Worm (Caenorhabditis elegans) whole organism, young adult: Measurements from ENCODE around the gene shw-1.

Experiments used
- D2030.7 ChIP-seq: fragments of 200-800 bp; sonication (Bioruptor generic); IDR thresholded peaks from 2 replicates; pipeline ENCODE4 v1.3.6; 2022; ENCODE audit warnings: missing genetic modification reagents, missing genetic modification characterization, missing compliant biosample characterization
- F22D6.2 ChIP-seq: sonication (generic microtip); optimal IDR thresholded peaks from 2 replicates; lab custom pipeline; 2016; ENCODE audit warnings: mild to moderate bottlenecking, missing genetic modification characterization, missing compliant biosample characterization
- F39B2.1 ChIP-seq: fragments of 200-800 bp; sonication (Bioruptor generic); IDR thresholded peaks from 2 replicates; pipeline ENCODE4 v1.3.6; 2022; ENCODE audit warnings: missing genetic modification reagents, missing genetic modification characterization, missing compliant biosample characterization
- K11D2.4 ChIP-seq: fragments of 200-800 bp; sonication (Bioruptor generic); IDR thresholded peaks from 2 replicates; pipeline ENCODE4 v1.3.6; 2022; ENCODE audit warnings: missing genetic modification reagents, missing genetic modification characterization, missing compliant biosample characterization
- Y95B8A.8 ChIP-seq: fragments of 200-800 bp; sonication (Bioruptor generic); IDR thresholded peaks from 2 replicates; pipeline ENCODE4 v1.3.6; 2022; ENCODE audit warnings: missing genetic modification reagents, missing genetic modification characterization, missing compliant biosample characterization
- ama-1 ChIP-seq, 3 experiments: fragments of 150-350 bp in 1 of 3; sonication (generic microtip) in 2 of 3; optimal IDR thresholded peaks; 2 replicates each; lab custom pipeline; 2014 to 2018; ENCODE audit warnings: missing biosample characterization in 2 of 3, missing genetic modification characterization in 2 of 3, missing genetic modification reagents in 2 of 3
- aptf-3 ChIP-seq: fragments of 200-800 bp; sonication (Bioruptor generic); IDR thresholded peaks from 2 replicates; pipeline ENCODE4 v1.3.6; 2022; ENCODE audit warnings: missing genetic modification characterization, missing compliant biosample characterization
- atf-7 ChIP-seq: sonication (generic microtip); optimal IDR thresholded peaks from 2 replicates; lab custom pipeline; 2017; ENCODE audit warnings: mild to moderate bottlenecking, missing genetic modification characterization, missing compliant biosample characterization
- bed-2 ChIP-seq: fragments of 200-800 bp; sonication (Bioruptor generic); IDR thresholded peaks from 2 replicates; pipeline ENCODE4 v1.3.6; 2022; ENCODE audit warnings: missing genetic modification reagents, missing genetic modification characterization, missing compliant biosample characterization
- ccch-3 ChIP-seq: fragments of 200-800 bp; sonication (Bioruptor generic); optimal IDR thresholded peaks from 2 replicates; lab custom pipeline; 2018; ENCODE audit warnings: mild to moderate bottlenecking, missing genetic modification characterization, missing compliant biosample characterization
- cebp-1 ChIP-seq, 2 experiments: fragments of 200-800 bp in 1 of 2; sonication (Bioruptor generic) in 1 of 2; sonication (generic microtip) in 1 of 2; IDR thresholded peaks in 1 of 2; optimal IDR thresholded peaks in 1 of 2; 2 replicates each; pipeline versions ENCODE4 v1.3.6 to Lab custom; 2017 to 2022; ENCODE audit warnings: missing compliant biosample characterization in 2 of 2, missing genetic modification characterization in 2 of 2, mild to moderate bottlenecking in 1 of 2, missing genetic modification reagents in 1 of 2, moderate library complexity in 1 of 2
- ceh-100 ChIP-seq: fragments of 200-800 bp; sonication (Bioruptor generic); IDR thresholded peaks from 2 replicates; pipeline ENCODE4 v1.3.6; 2022; ENCODE audit warnings: missing genetic modification reagents, missing genetic modification characterization, missing compliant biosample characterization
- ceh-91 ChIP-seq: fragments of 200-800 bp; sonication (Bioruptor generic); IDR thresholded peaks from 2 replicates; pipeline ENCODE4 v1.3.6; 2022; ENCODE audit warnings: missing genetic modification reagents, missing genetic modification characterization, missing compliant biosample characterization
- egl-18 ChIP-seq: fragments of 200-800 bp; sonication (Bioruptor generic); IDR thresholded peaks from 2 replicates; pipeline ENCODE4 v1.3.6; 2022; ENCODE audit warnings: missing genetic modification reagents, missing genetic modification characterization, missing compliant biosample characterization
- hlh-12 ChIP-seq: sonication (generic microtip); optimal IDR thresholded peaks from 2 replicates; lab custom pipeline; 2016; ENCODE audit warnings: missing genetic modification characterization, missing compliant biosample characterization
- hmg-1.2 ChIP-seq: fragments of 200-800 bp; sonication (Bioruptor generic); IDR thresholded peaks from 2 replicates; pipeline ENCODE4 v1.3.6; 2022; ENCODE audit warnings: missing genetic modification reagents, missing genetic modification characterization, missing compliant biosample characterization
- let-526 ChIP-seq: fragments of 200-800 bp; sonication (Bioruptor generic); IDR thresholded peaks from 2 replicates; pipeline ENCODE4 v1.3.6; 2022; ENCODE audit warnings: missing genetic modification reagents, missing genetic modification characterization, missing compliant biosample characterization
- lin-26 ChIP-seq: fragments of 200-800 bp; sonication (Bioruptor generic); IDR thresholded peaks from 2 replicates; pipeline ENCODE4 v1.3.6; 2022; ENCODE audit warnings: missing genetic modification reagents, missing genetic modification characterization, missing compliant biosample characterization
- lin-40 ChIP-seq: sonication (generic microtip); optimal IDR thresholded peaks from 2 replicates; lab custom pipeline; 2016; ENCODE audit warnings: missing genetic modification characterization, mild to moderate bottlenecking, missing compliant biosample characterization, missing genotype, missing genetic modification reagents
- lin-54 ChIP-seq: fragments of 200-800 bp; sonication (Bioruptor generic); optimal IDR thresholded peaks from 2 replicates; lab custom pipeline; 2018; ENCODE audit warnings: mild to moderate bottlenecking, missing genetic modification characterization, missing compliant biosample characterization
- lsy-27 ChIP-seq: sonication (generic microtip); optimal IDR thresholded peaks from 2 replicates; lab custom pipeline; 2017; ENCODE audit warnings: missing genetic modification characterization, mild to moderate bottlenecking, missing compliant biosample characterization, antibody characterized with exemption, missing genotype, borderline replicate concordance; ENCODE audit not compliant: insufficient read depth
- madf-3 ChIP-seq: fragments of 200-800 bp; sonication (Bioruptor generic); IDR thresholded peaks from 2 replicates; pipeline ENCODE4 v1.3.6; 2022; ENCODE audit warnings: missing genetic modification reagents, missing genetic modification characterization, missing compliant biosample characterization
- madf-6 ChIP-seq: fragments of 200-800 bp; sonication (Bioruptor generic); IDR thresholded peaks from 2 replicates; pipeline ENCODE4 v1.3.6; 2022; ENCODE audit warnings: missing genetic modification reagents, missing genetic modification characterization, missing compliant biosample characterization
- madf-8 ChIP-seq: fragments of 200-800 bp; sonication (Bioruptor generic); conservative IDR thresholded peaks from 2 replicates; pipeline ENCODE4 v1.3.6; 2022; ENCODE audit warnings: missing genetic modification reagents, missing genetic modification characterization, missing compliant biosample characterization
- mel-28 ChIP-seq: sonication (generic microtip); optimal IDR thresholded peaks from 2 replicates; lab custom pipeline; 2016; ENCODE audit warnings: borderline replicate concordance, mild to moderate bottlenecking, missing genetic modification characterization, missing compliant biosample characterization
- mes-4 ChIP-seq: sonication (generic microtip); optimal IDR thresholded peaks from 2 replicates; lab custom pipeline; 2016; ENCODE audit warnings: missing genotype, missing genetic modification characterization, missing compliant biosample characterization
- nfya-2 ChIP-seq: fragments of 200-800 bp; sonication (Bioruptor generic); IDR thresholded peaks from 2 replicates; pipeline ENCODE4 v1.3.6; 2022; ENCODE audit warnings: missing genetic modification reagents, missing genetic modification characterization, missing compliant biosample characterization
- nhr-120 ChIP-seq: fragments of 200-800 bp; sonication (Bioruptor generic); IDR thresholded peaks from 2 replicates; pipeline ENCODE4 v1.3.6; 2022; ENCODE audit warnings: missing genetic modification characterization, missing compliant biosample characterization
- nhr-27 ChIP-seq: fragments of 200-800 bp; sonication (Bioruptor generic); optimal IDR thresholded peaks from 2 replicates; lab custom pipeline; 2018; ENCODE audit warnings: mild to moderate bottlenecking, missing genetic modification characterization, moderate library complexity, missing compliant biosample characterization
- rcor-1 ChIP-seq: fragments of 200-800 bp; sonication (Bioruptor generic); IDR thresholded peaks from 2 replicates; pipeline ENCODE4 v1.3.6; 2022; ENCODE audit warnings: missing genetic modification reagents, missing genetic modification characterization, missing compliant biosample characterization
- repo-1 ChIP-seq: sonication (generic microtip); optimal IDR thresholded peaks from 2 replicates; lab custom pipeline; 2017; ENCODE audit warnings: mild to moderate bottlenecking, missing genetic modification characterization, missing compliant biosample characterization
- snpc-1.3 ChIP-seq: sonication (generic microtip); optimal IDR thresholded peaks from 2 replicates; lab custom pipeline; 2017; ENCODE audit warnings: missing genetic modification characterization, mild to moderate bottlenecking, missing compliant biosample characterization, antibody characterized with exemption, moderate library complexity, missing genotype, missing genetic modification reagents; ENCODE audit not compliant: insufficient read depth
- snpc-3.4 ChIP-seq: sonication (generic microtip); optimal IDR thresholded peaks from 2 replicates; lab custom pipeline; 2017; ENCODE audit warnings: missing genetic modification characterization, mild to moderate bottlenecking, missing compliant biosample characterization, antibody characterized with exemption, moderate library complexity, missing genotype, missing genetic modification reagents
- snpc-4 ChIP-seq, 5 experiments: fragments of 150-350 bp in 1 of 5; sonication (generic microtip) in 4 of 5; optimal IDR thresholded peaks; 2 replicates each; lab custom pipeline; 2014 to 2018; ENCODE audit warnings: missing genetic modification characterization in 5 of 5, missing biosample characterization in 3 of 5, antibody characterized with exemption in 2 of 5, mild to moderate bottlenecking in 2 of 5, missing compliant biosample characterization in 2 of 5, missing genotype in 2 of 5, moderate library complexity in 2 of 5, missing genetic modification reagents in 1 of 5
- tbp1 ChIP-seq: fragments of 200-800 bp; sonication (Bioruptor generic); optimal IDR thresholded peaks from 2 replicates; lab custom pipeline; 2018; ENCODE audit warnings: mild to moderate bottlenecking, missing genetic modification characterization, missing compliant biosample characterization
- tbx-9 ChIP-seq: sonication (generic microtip); optimal IDR thresholded peaks from 2 replicates; lab custom pipeline; 2016; ENCODE audit warnings: borderline replicate concordance, missing genetic modification characterization, inconsistent platforms, missing compliant biosample characterization
- unc-130 ChIP-seq: sonication (generic microtip); optimal IDR thresholded peaks from 2 replicates; lab custom pipeline; 2016; ENCODE audit warnings: missing genetic modification reagents, missing genetic modification characterization, missing compliant biosample characterization
- xnd-1 ChIP-seq: sonication (generic microtip); optimal IDR thresholded peaks from 2 replicates; lab custom pipeline; 2016; ENCODE audit warnings: missing genotype, missing genetic modification reagents, missing genetic modification characterization, missing compliant biosample characterization
- zim-3 ChIP-seq: sonication (generic microtip); optimal IDR thresholded peaks from 2 replicates; lab custom pipeline; 2017; ENCODE audit warnings: mild to moderate bottlenecking, missing genetic modification characterization, moderate library complexity, missing compliant biosample characterization
- ztf-25 ChIP-seq: fragments of 200-800 bp; sonication (Bioruptor generic); IDR thresholded peaks from 2 replicates; pipeline ENCODE4 v1.3.6; 2022; ENCODE audit warnings: missing genetic modification reagents, missing genetic modification characterization, missing compliant biosample characterization

shw-1 gene

ce11 chrII:8328820-8329339, 7.6 kb upstream of the shw-1 start, which contains the start of gene hel-1 (continued):
- TF ChIP-seq madf-8 (GFP tag; lab: Robert Waterston, UW) = peak; percentile 68
- no peak for TF ChIP-seq egl-18 (GFP tag; lab: Robert Waterston, UW)
- peak; percentile 63 for TF ChIP-seq ceh-91 (GFP tag; lab: Robert Waterston, UW)
- no peak for TF ChIP-seq nhr-27 (tag; lab: Kevin White, UChicago)
- TF ChIP-seq nfya-2 (GFP tag; lab: Robert Waterston, UW) = no peak
- no peak for TF ChIP-seq atf-7
- no peak for TF ChIP-seq mel-28 (tag; lab: Kevin White, UChicago)
- no peak for TF ChIP-seq mes-4
- TF ChIP-seq lin-26 (GFP tag; lab: Robert Waterston, UW) = no peak
- TF ChIP-seq tbx-9 (tag; lab: Kevin White, UChicago) = no peak
- no peak for TF ChIP-seq snpc-1.3 (tag; lab: Kevin White, UChicago)
- no peak for TF ChIP-seq aptf-3 (GFP tag; lab: Robert Waterston, UW)
- TF ChIP-seq snpc-4 (GFP tag; optimal IDR thresholded peaks at IDR 0.05; lab: Kevin White, UChicago) = no peak
- TF ChIP-seq snpc-4 (tag; optimal IDR thresholded peaks at IDR 0.05; lab: Kevin White, UChicago) = no peak
- TF ChIP-seq bed-2 (GFP tag; lab: Robert Waterston, UW) = no peak
- peak; percentile 92 for TF ChIP-seq lin-54 (GFP tag; lab: Kevin White, UChicago)
- TF ChIP-seq madf-3 (GFP tag; lab: Robert Waterston, UW) = peak; percentile 99
- TF ChIP-seq repo-1 (tag; lab: Kevin White, UChicago) = no peak
- no peak for TF ChIP-seq F39B2.1 (GFP tag; lab: Robert Waterston, UW)
- no peak for TF ChIP-seq lsy-27 (tag; lab: Kevin White, UChicago)
- TF ChIP-seq zim-3 (tag; lab: Kevin White, UChicago) = no peak
- peak; percentile 54 for TF ChIP-seq tbp1
- TF ChIP-seq nhr-120 (GFP tag; lab: Robert Waterston, UW) = no peak
- peak; percentile 61 for TF ChIP-seq xnd-1 (tag; lab: Kevin White, UChicago)
- TF ChIP-seq D2030.7 (GFP tag; lab: Robert Waterston, UW) = peak; percentile 46; the same call in 1 of the 2 replicates
- no peak for TF ChIP-seq lin-40 (tag; lab: Kevin White, UChicago)
- 0 out of 2 replicates have a peak, but pooled peaks have one; percentile 46 for TF ChIP-seq Y95B8A.8 (GFP tag; lab: Robert Waterston, UW)
- TF ChIP-seq let-526 = 0 out of 2 replicates have a peak, but pooled peaks have one; percentile 46
- TF ChIP-seq hlh-12 = no peak
- TF ChIP-seq ztf-25 (GFP tag; lab: Robert Waterston, UW) = no peak
- 0 out of 2 replicates have a peak, but pooled peaks have one; percentile 27 for TF ChIP-seq K11D2.4
- no peak for TF ChIP-seq ccch-3 (GFP tag; lab: Kevin White, UChicago)

- TF ChIP-seq snpc-1.3 (tag; lab: Kevin White, UChicago) = no peak
- TF ChIP-seq ama-1 (optimal IDR thresholded peaks at IDR 0.05; lab: Kevin White, UChicago) = no peak
- TF ChIP-seq ama-1 (GFP tag; optimal IDR thresholded peaks at IDR 0.05; lab: Kevin White, UChicago) = peak in 1 of 2 experiments; percentile 28
- TF ChIP-seq, all 124 proteins: peak for 1
These were observed 6.2 kb upstream of the shw-1 start for ce11 chrII:8327450-8327849.

- TF ChIP-seq snpc-3.4 (peak; percentile 67), F22D6.2 (tag; lab: Kevin White, UChicago) (no peak), madf-8 (GFP tag; lab: Robert Waterston, UW) (no peak), ceh-100 (GFP tag; lab: Robert Waterston, UW) (no peak), tbp1 (no peak), repo-1 (tag; lab: Kevin White, UChicago) (peak; percentile 34), ama-1 (optimal IDR thresholded peaks at IDR 0.05; lab: Kevin White, UChicago) (no peak), ama-1 (GFP tag; optimal IDR thresholded peaks at IDR 0.05; lab: Kevin White, UChicago) (peak in 1 of 2 experiments; percentile 43), madf-6 (GFP tag; lab: Robert Waterston, UW) (peak; percentile 49; the same call in 1 of the 2 replicates), cebp-1 (GFP tag; IDR thresholded peaks at IDR 0.05; lab: Robert Waterston, UW) (no peak), cebp-1 (tag; optimal IDR thresholded peaks at IDR 0.05; lab: Kevin White, UChicago) (peak; percentile 18), rcor-1 (0 out of 2 replicates have a peak, but pooled peaks have one; percentile 42), unc-130 (GFP tag; lab: Kevin White, UChicago) (peak; percentile 38), hmg-1.2 (peak; percentile 10), xnd-1 (tag; lab: Kevin White, UChicago) (peak; percentile 2)
These were observed 5.1 kb upstream of the shw-1 start for ce11 chrII:8326228-8326960.
